Comparison of ENCODE assay signal across 1 fruit fly cellular context in genomic region chr2L:14237510-14238277, dm6.
TF ChIP-seq lines count a peak whose summit lies in the region.

No protein-coding gene starts in this region.

TF ChIP-seq in whole organism, embryonic, 481 proteins besides CTCF, POLR2A, EP300 and RAD21 (continued from another document):
- TF ChIP-seq CG4820 (GFP tag; optimal IDR thresholded peaks at IDR 0.05; lab: Kevin White, UChicago) (peak; percentile 38), CG3281 (GFP tag; optimal IDR thresholded peaks at IDR 0.05; lab: Kevin White, UChicago) (no peak), CG15073 (GFP tag; optimal IDR thresholded peaks at IDR 0.05; lab: Kevin White, UChicago) (no peak), Drgx (GFP tag; IDR thresholded peaks at IDR 0.05; lab: Robert Waterston, UW) (peak; percentile 65; the same call in 1 of the 2 replicates), HLHmδ (GFP tag; optimal IDR thresholded peaks at IDR 0.05; lab: Kevin White, UChicago) (no peak), her (GFP tag; optimal IDR thresholded peaks at IDR 0.05; lab: Kevin White, UChicago) (no peak), CG11398 (GFP tag; optimal IDR thresholded peaks at IDR 0.05; lab: Kevin White, UChicago) (no peak), hth (optimal IDR thresholded peaks at IDR 0.05; lab: Kevin White, UChicago) (no peak), fd3F (GFP tag; optimal IDR thresholded peaks at IDR 0.05; lab: Kevin White, UChicago) (no peak), CG10147 (GFP tag; optimal IDR thresholded peaks at IDR 0.05; lab: Kevin White, UChicago) (no peak), Ets65A (GFP tag; lab: Kevin White, UChicago) (peak; percentile 92), CG15269 (tag; optimal IDR thresholded peaks at IDR 0.05; lab: Kevin White, UChicago) (peak; percentile 18), Six4 (GFP tag; optimal IDR thresholded peaks at IDR 0.05; lab: Kevin White, UChicago) (no peak), NC2α (GFP tag; optimal IDR thresholded peaks at IDR 0.05; lab: Kevin White, UChicago) (no peak), gce (GFP tag; IDR thresholded peaks at IDR 0.05; lab: Robert Waterston, UW) (no peak), pum (GFP tag; optimal IDR thresholded peaks at IDR 0.05; lab: Kevin White, UChicago) (no peak), onecut (GFP tag; IDR thresholded peaks at IDR 0.05; lab: Robert Waterston, UW) (peak; percentile 25; the same call in 1 of the 2 replicates), HmgD (GFP tag; optimal IDR thresholded peaks at IDR 0.05; lab: Kevin White, UChicago) (no peak), ash1 (GFP tag; optimal IDR thresholded peaks at IDR 0.05; lab: Kevin White, UChicago) (no peak), tap (tag; optimal IDR thresholded peaks at IDR 0.05; lab: Kevin White, UChicago) (peak; percentile 43), zen (tag; optimal IDR thresholded peaks at IDR 0.05; lab: Kevin White, UChicago) (no peak), CG12391 (tag; optimal IDR thresholded peaks at IDR 0.05; lab: Kevin White, UChicago) (peak; percentile 58), fru (optimal IDR thresholded peaks at IDR 0.05; lab: Kevin White, UChicago) (no peak), gt (GFP tag; IDR thresholded peaks at IDR 0.05; lab: Robert Waterston, UW) (no peak), Kr (GFP tag; optimal IDR thresholded peaks at IDR 0.05; lab: Kevin White, UChicago) (no peak), CG10654 (GFP tag; optimal IDR thresholded peaks at IDR 0.05; lab: Kevin White, UChicago) (no peak), H15 (GFP tag; IDR thresholded peaks at IDR 0.05; lab: Robert Waterston, UW) (0 out of 3 replicates have a peak, but pooled peaks have one; percentile 28), CG6175 (GFP tag; IDR thresholded peaks at IDR 0.05; lab: Robert Waterston, UW) (no peak), Mrtf (GFP tag; IDR thresholded peaks at IDR 0.05; lab: Robert Waterston, UW) (no peak), CG7357 (GFP tag; IDR thresholded peaks at IDR 0.05; lab: Robert Waterston, UW) (no peak), lilli (GFP tag; optimal IDR thresholded peaks at IDR 0.05; lab: Kevin White, UChicago) (no peak), CrebB (tag; optimal IDR thresholded peaks at IDR 0.05; lab: Kevin White, UChicago) (no peak), CG9437 (GFP tag; optimal IDR thresholded peaks at IDR 0.05; lab: Kevin White, UChicago) (peak; percentile 55), ERR (GFP tag; optimal IDR thresholded peaks at IDR 0.05; lab: Kevin White, UChicago) (no peak), row (GFP tag; IDR thresholded peaks at IDR 0.05; lab: Robert Waterston, UW) (peak; percentile 47; the same call in 2 of the 3 replicates), Jarid2 (GFP tag; optimal IDR thresholded peaks at IDR 0.05; lab: Kevin White, UChicago) (peak; percentile 9), CG2678 (tag; optimal IDR thresholded peaks at IDR 0.05; lab: Kevin White, UChicago) (peak; percentile 56), CG13894 (tag; optimal IDR thresholded peaks at IDR 0.05; lab: Kevin White, UChicago) (no peak), CG13624 (GFP tag; optimal IDR thresholded peaks at IDR 0.05; lab: Kevin White, UChicago) (no peak), CG18599 (GFP tag; optimal IDR thresholded peaks at IDR 0.05; lab: Kevin White, UChicago) (peak; percentile 28), fd102C (GFP tag; optimal IDR thresholded peaks at IDR 0.05; lab: Kevin White, UChicago) (no peak), CG4328 (GFP tag; optimal IDR thresholded peaks at IDR 0.05; lab: Kevin White, UChicago) (peak; percentile 1), ase (GFP tag; IDR thresholded peaks at IDR 0.05; lab: Robert Waterston, UW) (no peak), bsh (GFP tag; optimal IDR thresholded peaks at IDR 0.05; lab: Kevin White, UChicago) (peak; percentile 71 to 73), dmrt11E (tag; optimal IDR thresholded peaks at IDR 0.05; lab: Kevin White, UChicago) (peak; percentile 61), lov (optimal IDR thresholded peaks at IDR 0.05; lab: Kevin White, UChicago) (no peak), lov (GFP tag; IDR thresholded peaks at IDR 0.05; lab: Robert Waterston, UW) (no peak), CG18476 (GFP tag; optimal IDR thresholded peaks at IDR 0.05; lab: Kevin White, UChicago) (no peak), Dref (GFP tag; IDR thresholded peaks at IDR 0.05; lab: Robert Waterston, UW) (no peak), Awh (GFP tag; IDR thresholded peaks at IDR 0.05; lab: Robert Waterston, UW) (peak; percentile 30; the same call in 1 of the 2 replicates), scrt (GFP tag; optimal IDR thresholded peaks at IDR 0.05; lab: Kevin White, UChicago) (no peak), CG17328 (GFP tag; IDR thresholded peaks at IDR 0.05; lab: Robert Waterston, UW) (no peak), CG9215 (GFP tag; IDR thresholded peaks at IDR 0.05; lab: Robert Waterston, UW) (no peak), Sox100B (GFP tag; optimal IDR thresholded peaks at IDR 0.05; lab: Kevin White, UChicago) (peak; percentile 37), Nf-YB (GFP tag; optimal IDR thresholded peaks at IDR 0.05; lab: Kevin White, UChicago) (no peak), CG8478 (optimal IDR thresholded peaks at IDR 0.05; lab: Kevin White, UChicago) (no peak), CG17186 (GFP tag; optimal IDR thresholded peaks at IDR 0.05; lab: Kevin White, UChicago) (peak; percentile 3), NK7.1 (GFP tag; optimal IDR thresholded peaks at IDR 0.05; lab: Kevin White, UChicago) (no peak), CG13287 (GFP tag; IDR thresholded peaks at IDR 0.05; lab: Robert Waterston, UW; ENCODE audit: partially characterized antibody) (no peak), ab (GFP tag; optimal IDR thresholded peaks at IDR 0.05; lab: Kevin White, UChicago) (no peak), unc-4 (GFP tag; IDR thresholded peaks at IDR 0.05; lab: Robert Waterston, UW; ENCODE audit: partially characterized antibody) (no peak), dimm (GFP tag; IDR thresholded peaks at IDR 0.05; lab: Robert Waterston, UW) (no peak), pan (optimal IDR thresholded peaks at IDR 0.05; lab: Kevin White, UChicago) (no peak), pan (GFP tag; optimal IDR thresholded peaks at IDR 0.05 in 1 of 2, IDR thresholded peaks at IDR 0.05 in 1 of 2) (peak in 1 of 2 experiments; percentile 5), CG5245 (GFP tag; optimal IDR thresholded peaks at IDR 0.05; lab: Kevin White, UChicago) (no peak), Oaz (GFP tag; IDR thresholded peaks at IDR 0.05; lab: Robert Waterston, UW) (no peak), amos (GFP tag; IDR thresholded peaks at IDR 0.05; lab: Robert Waterston, UW; ENCODE audit: partially characterized antibody) (no peak), fd64A (GFP tag; optimal IDR thresholded peaks at IDR 0.05; lab: Kevin White, UChicago) (peak; percentile 30), jigr1 (GFP tag; IDR thresholded peaks at IDR 0.05; lab: Robert Waterston, UW) (no peak), sens-2 (GFP tag; IDR thresholded peaks at IDR 0.05; lab: Robert Waterston, UW) (0 out of 2 replicates have a peak, but pooled peaks have one; percentile 20), CG31224 (GFP tag; IDR thresholded peaks at IDR 0.05; lab: Robert Waterston, UW) (no peak), CG14014 (GFP tag; IDR thresholded peaks at IDR 0.05; lab: Robert Waterston, UW) (no peak), Oli (tag; optimal IDR thresholded peaks at IDR 0.05; lab: Kevin White, UChicago) (peak; percentile 65), ind (GFP tag; optimal IDR thresholded peaks at IDR 0.05; lab: Kevin White, UChicago) (no peak), CG15601 (tag; optimal IDR thresholded peaks at IDR 0.05; lab: Kevin White, UChicago) (peak; percentile 27), ATbp (GFP tag; optimal IDR thresholded peaks at IDR 0.05; lab: Kevin White, UChicago) (peak; percentile 56), Trl (optimal IDR thresholded peaks at IDR 0.05; lab: Kevin White, UChicago) (no peak), Trl (GFP tag; optimal IDR thresholded peaks at IDR 0.05; lab: Kevin White, UChicago) (no peak), sisA (GFP tag; IDR thresholded peaks at IDR 0.05; lab: Robert Waterston, UW) (no peak), kah (GFP tag; optimal IDR thresholded peaks at IDR 0.05; lab: Kevin White, UChicago) (peak; percentile 29), Ravus (GFP tag; IDR thresholded peaks at IDR 0.05; lab: Robert Waterston, UW) (no peak), bab2 (GFP tag; optimal IDR thresholded peaks at IDR 0.05; lab: Kevin White, UChicago) (no peak), CG4404 (GFP tag; IDR thresholded peaks at IDR 0.05; lab: Robert Waterston, UW) (no peak), tup (GFP tag; optimal IDR thresholded peaks at IDR 0.05; lab: Kevin White, UChicago) (no peak), ewg (GFP tag; optimal IDR thresholded peaks at IDR 0.05; lab: Kevin White, UChicago) (peak; percentile 41), D (optimal IDR thresholded peaks at IDR 0.05; lab: Kevin White, UChicago) (no peak), D (GFP tag; optimal IDR thresholded peaks at IDR 0.05; lab: Kevin White, UChicago) (peak; percentile 13), jumu (GFP tag; optimal IDR thresholded peaks at IDR 0.05; lab: Kevin White, UChicago) (no peak), CG12236 (GFP tag; optimal IDR thresholded peaks at IDR 0.05; lab: Kevin White, UChicago) (no peak), CG16815 (GFP tag; optimal IDR thresholded peaks at IDR 0.05; lab: Kevin White, UChicago) (no peak), toy (GFP tag; IDR thresholded peaks at IDR 0.05; lab: Robert Waterston, UW) (no peak), Dad (GFP tag; optimal IDR thresholded peaks at IDR 0.05; lab: Kevin White, UChicago) (no peak), CG4707 (GFP tag; optimal IDR thresholded peaks at IDR 0.05; lab: Kevin White, UChicago) (no peak), peb (GFP tag; IDR thresholded peaks at IDR 0.05; lab: Robert Waterston, UW) (no peak), Doc2 (GFP tag; IDR thresholded peaks at IDR 0.05; lab: Robert Waterston, UW) (no peak), gcm (GFP tag; optimal IDR thresholded peaks at IDR 0.05; lab: Kevin White, UChicago) (peak; percentile 70), CG1529 (GFP tag; optimal IDR thresholded peaks at IDR 0.05; lab: Kevin White, UChicago) (peak; percentile 50), CG4854 (GFP tag; optimal IDR thresholded peaks at IDR 0.05; lab: Kevin White, UChicago) (no peak), Atf3 (GFP tag; optimal IDR thresholded peaks at IDR 0.05; lab: Kevin White, UChicago) (no peak), Deaf1 (tag; optimal IDR thresholded peaks at IDR 0.05; lab: Kevin White, UChicago) (no peak), CG2129 (GFP tag; IDR thresholded peaks at IDR 0.05; lab: Robert Waterston, UW; ENCODE audit: partially characterized antibody) (no peak), emc (GFP tag; optimal IDR thresholded peaks at IDR 0.05; lab: Kevin White, UChicago) (no peak), stc (GFP tag; IDR thresholded peaks at IDR 0.05; lab: Robert Waterston, UW) (0 out of 2 replicates have a peak, but pooled peaks have one; percentile 31), CG5953 (GFP tag; IDR thresholded peaks at IDR 0.05; lab: Robert Waterston, UW) (no peak; the same call in 1 of the 2 replicates), CG3847 (GFP tag; IDR thresholded peaks at IDR 0.05; lab: Robert Waterston, UW) (no peak), Dll (GFP tag; IDR thresholded peaks at IDR 0.05; lab: Robert Waterston, UW; ENCODE audit: partially characterized antibody) (no peak), esg (GFP tag; conservative IDR thresholded peaks at IDR 0.05; lab: Robert Waterston, UW) (no peak; the same call in 1 of the 2 replicates), Camta (GFP tag; optimal IDR thresholded peaks at IDR 0.05; lab: Kevin White, UChicago) (no peak), CG2202 (tag; optimal IDR thresholded peaks at IDR 0.05; lab: Kevin White, UChicago) (peak; percentile 23), gcm2 (GFP tag; optimal IDR thresholded peaks at IDR 0.05; lab: Kevin White, UChicago) (no peak), crc (GFP tag; optimal IDR thresholded peaks at IDR 0.05; lab: Kevin White, UChicago) (no peak), caup (GFP tag; optimal IDR thresholded peaks at IDR 0.05; lab: Kevin White, UChicago; ENCODE audit: severe bottlenecking) (no peak), pita (GFP tag; optimal IDR thresholded peaks at IDR 0.05; lab: Kevin White, UChicago) (no peak), ems (GFP tag; optimal IDR thresholded peaks at IDR 0.05; lab: Kevin White, UChicago) (no peak), slp2 (GFP tag; optimal IDR thresholded peaks at IDR 0.05; lab: Kevin White, UChicago) (no peak), psq (GFP tag; optimal IDR thresholded peaks at IDR 0.05; lab: Kevin White, UChicago) (no peak), Tbp (GFP tag; optimal IDR thresholded peaks at IDR 0.05; lab: Kevin White, UChicago) (no peak), Sry-δ (GFP tag; optimal IDR thresholded peaks at IDR 0.05; lab: Kevin White, UChicago) (no peak), B-H1 (GFP tag; IDR thresholded peaks at IDR 0.05; lab: Robert Waterston, UW) (no peak), hb (GFP tag; IDR thresholded peaks at IDR 0.05; lab: Robert Waterston, UW; ENCODE audit: partially characterized antibody) (no peak), Lim3 (GFP tag; IDR thresholded peaks at IDR 0.05; lab: Robert Waterston, UW) (no peak), gro (GFP tag; optimal IDR thresholded peaks at IDR 0.05; lab: Kevin White, UChicago) (no peak), Neu2 (GFP tag; optimal IDR thresholded peaks at IDR 0.05; lab: Kevin White, UChicago; ENCODE audit: borderline replicate concordance) (no peak), CG10543 (GFP tag; optimal IDR thresholded peaks at IDR 0.05; lab: Kevin White, UChicago) (no peak)
